Fruit fly (Drosophila melanogaster): ENCODE results near the gene XRCC1.
A peak's percentile ranks its signal among the peaks of the same experiment; 100 is the strongest.

- TF ChIP-seq fkh (GFP tag; optimal IDR thresholded peaks at IDR 0.05) (no peak), Eip75B (GFP tag; optimal IDR thresholded peaks at IDR 0.05) (no peak), CG6163 (GFP tag; IDR thresholded peaks at IDR 0.05) (0 out of 3 replicates have a peak, but pooled peaks have one; percentile 25), dac (GFP tag; optimal IDR thresholded peaks at IDR 0.05) (peak; percentile 20), CG6854 (GFP tag; optimal IDR thresholded peaks at IDR 0.05) (peak; percentile 77), CG15336 (GFP tag; IDR thresholded peaks at IDR 0.05) (peak; percentile 54)
Observed at dm6 chrX:5336722-5337121, 7.0 kb downstream of the XRCC1 start.
